Fruit fly (Drosophila melanogaster): ENCODE data around the gene Ypel.

dm6 chrX:10209556-10210164 lies 2.5 kb downstream of the Ypel start:
- TF ChIP-seq CG14655 (GFP tag; optimal IDR thresholded peaks at IDR 0.05) (no peak), CG12605 (GFP tag; IDR thresholded peaks at IDR 0.05) (no peak), Pif1B (GFP tag; optimal IDR thresholded peaks at IDR 0.05) (no peak)
